Worm (Caenorhabditis elegans) whole organism, L3 larva: Measurements from ENCODE around the gene pix-1.

Experiments
- ama-1 ChIP-seq: fragments of 150-350 bp; optimal IDR thresholded peaks from 2 replicates; lab custom pipeline; 2018
- ceh-16 ChIP-seq: sonication (generic microtip); optimal IDR thresholded peaks from 2 replicates; lab custom pipeline; 2017; ENCODE audit warnings: missing biosample characterization, missing genetic modification characterization
- ceh-28 ChIP-seq: fragments of 150-350 bp; optimal IDR thresholded peaks from 2 replicates; lab custom pipeline; 2014; ENCODE audit warnings: missing biosample characterization, missing genetic modification reagents, missing genetic modification characterization
- ceh-9 ChIP-seq: sonication (generic microtip); optimal IDR thresholded peaks from 2 replicates; lab custom pipeline; 2018; ENCODE audit warnings: missing biosample characterization, missing genetic modification characterization
- daf-12 ChIP-seq: fragments of 150-350 bp; optimal IDR thresholded peaks from 2 replicates; lab custom pipeline; 2014; ENCODE audit warnings: missing biosample characterization, missing genetic modification reagents, missing genetic modification characterization
- egl-27 ChIP-seq: sonication (generic microtip); optimal IDR thresholded peaks from 4 replicates; lab custom pipeline; 2017; ENCODE audit warnings: missing biosample characterization, missing genetic modification reagents, missing genetic modification characterization
- elt-1 ChIP-seq: fragments of 150-350 bp; optimal IDR thresholded peaks from 2 replicates; lab custom pipeline; 2014; ENCODE audit warnings: missing biosample characterization, missing genetic modification characterization
- elt-2 ChIP-seq: sonication (generic microtip); optimal IDR thresholded peaks from 2 replicates; lab custom pipeline; 2016; ENCODE audit warnings: missing genetic modification reagents, mild to moderate bottlenecking, missing genetic modification characterization, missing compliant biosample characterization
- elt-3 ChIP-seq, 3 experiments: fragments of 150-350 bp in 1 of 3; sonication (generic microtip) in 2 of 3; optimal IDR thresholded peaks; 2 replicates in 2 of 3; 4 replicates in 1 of 3; lab custom pipeline; 2014 to 2017; ENCODE audit warnings: missing biosample characterization in 3 of 3, missing genetic modification characterization in 3 of 3
- fkh-10 ChIP-seq: sonication (generic microtip); optimal IDR thresholded peaks from 2 replicates; lab custom pipeline; 2017; ENCODE audit warnings: missing biosample characterization, missing genetic modification reagents, missing genetic modification characterization
- fkh-2 ChIP-seq: fragments of 150-350 bp; optimal IDR thresholded peaks from 2 replicates; lab custom pipeline; 2014; ENCODE audit warnings: missing biosample characterization, missing genetic modification reagents, missing genetic modification characterization
- fos-1 ChIP-seq: fragments of 150-350 bp; optimal IDR thresholded peaks from 2 replicates; lab custom pipeline; 2014; ENCODE audit warnings: missing biosample characterization, missing genetic modification characterization
- hmg-11 ChIP-seq: sonication (generic microtip); optimal IDR thresholded peaks from 2 replicates; lab custom pipeline; 2016; ENCODE audit warnings: missing genetic modification characterization, missing compliant biosample characterization
- jun-1 ChIP-seq: fragments of 150-350 bp; optimal IDR thresholded peaks from 2 replicates; lab custom pipeline; 2014; ENCODE audit warnings: missing biosample characterization, missing genetic modification reagents, missing genetic modification characterization
- lin-39 ChIP-seq: fragments of 150-350 bp; optimal IDR thresholded peaks from 2 replicates; lab custom pipeline; 2018; ENCODE audit warnings: missing biosample characterization, missing genetic modification reagents, missing genetic modification characterization
- mdl-1 ChIP-seq: fragments of 150-350 bp; optimal IDR thresholded peaks from 2 replicates; lab custom pipeline; 2014; ENCODE audit warnings: missing biosample characterization, missing genetic modification characterization
- nfya-1 ChIP-seq: sonication (generic microtip); optimal IDR thresholded peaks from 2 replicates; lab custom pipeline; 2017; ENCODE audit warnings: missing genetic modification characterization, mild to moderate bottlenecking, missing compliant biosample characterization, antibody characterized with exemption, moderate library complexity; ENCODE audit not compliant: insufficient read depth
- nhr-11 ChIP-seq: fragments of 150-350 bp; optimal IDR thresholded peaks from 2 replicates; lab custom pipeline; 2014; ENCODE audit warnings: missing biosample characterization, missing genetic modification characterization
- nhr-12 ChIP-seq: fragments of 150-350 bp; optimal IDR thresholded peaks from 2 replicates; lab custom pipeline; 2014; ENCODE audit warnings: missing biosample characterization, missing genetic modification characterization
- nhr-25 ChIP-seq: sonication (generic microtip); optimal IDR thresholded peaks from 2 replicates; lab custom pipeline; 2017; ENCODE audit warnings: missing biosample characterization, missing genetic modification characterization
- nhr-28 ChIP-seq: fragments of 150-350 bp; optimal IDR thresholded peaks from 2 replicates; lab custom pipeline; 2014; ENCODE audit warnings: missing biosample characterization, missing genetic modification characterization
- nhr-43 ChIP-seq: sonication (generic microtip); optimal IDR thresholded peaks from 2 replicates; lab custom pipeline; 2016; ENCODE audit warnings: mild to moderate bottlenecking, missing genetic modification characterization, missing compliant biosample characterization; ENCODE audit not compliant: poor library complexity, severe bottlenecking
- nhr-76 ChIP-seq: fragments of 150-350 bp; sonication (generic microtip); optimal IDR thresholded peaks from 5 replicates; lab custom pipeline; 2014; ENCODE audit warnings: missing biosample characterization, missing genetic modification characterization
- nhr-77 ChIP-seq: fragments of 150-350 bp; optimal IDR thresholded peaks from 2 replicates; lab custom pipeline; 2014; ENCODE audit warnings: missing biosample characterization, missing genetic modification characterization
- pha-4 ChIP-seq: fragments of 150-350 bp; optimal IDR thresholded peaks from 2 replicates; lab custom pipeline; 2014; ENCODE audit warnings: missing biosample characterization, missing genetic modification reagents, missing genetic modification characterization
- pqm-1 ChIP-seq: fragments of 150-350 bp; optimal IDR thresholded peaks from 2 replicates; lab custom pipeline; 2017; ENCODE audit warnings: missing biosample characterization, missing genetic modification characterization, inconsistent platforms
- snpc-4 ChIP-seq: fragments of 150-350 bp; optimal IDR thresholded peaks from 2 replicates; lab custom pipeline; 2014; ENCODE audit warnings: missing biosample characterization, missing genetic modification characterization
- tbx-2 ChIP-seq: sonication (generic microtip); optimal IDR thresholded peaks from 2 replicates; lab custom pipeline; 2016; ENCODE audit warnings: mild to moderate bottlenecking, missing genetic modification characterization, missing compliant biosample characterization
- unc-39 ChIP-seq: sonication (generic microtip); optimal IDR thresholded peaks from 4 replicates; lab custom pipeline; 2017; ENCODE audit warnings: missing biosample characterization, missing genetic modification characterization
- unc-62 ChIP-seq: fragments of 150-350 bp; sonication (generic microtip); optimal IDR thresholded peaks from 4 replicates; lab custom pipeline; 2014; ENCODE audit warnings: missing biosample characterization, missing genetic modification reagents, missing genetic modification characterization
- zag-1 ChIP-seq: fragments of 150-350 bp; optimal IDR thresholded peaks from 2 replicates; lab custom pipeline; 2014; ENCODE audit warnings: missing biosample characterization, missing genetic modification characterization
- ztf-11 ChIP-seq: fragments of 150-350 bp; optimal IDR thresholded peaks from 2 replicates; lab custom pipeline; 2014; ENCODE audit warnings: missing biosample characterization, missing genetic modification characterization
- ztf-4 ChIP-seq: fragments of 150-350 bp; optimal IDR thresholded peaks from 2 replicates; lab custom pipeline; 2014; ENCODE audit warnings: missing biosample characterization, missing genetic modification characterization

The pix-1 gene

ce11 chrX:13774144-13774543, 47.1 kb downstream of the pix-1 start:
- TF ChIP-seq nhr-12 (no peak), elt-3 (tag; optimal IDR thresholded peaks at IDR 0.05; lab: Kevin White, UChicago) (no peak), nhr-25 (tag; lab: Kevin White, UChicago) (no peak), egl-27 (no peak), pqm-1 (peak; percentile 75), pha-4 (tag; lab: Kevin White, UChicago) (peak; percentile 26), fkh-10 (GFP tag; lab: Kevin White, UChicago) (no peak), nhr-11 (tag; lab: Kevin White, UChicago) (no peak), ceh-9 (tag; lab: Kevin White, UChicago) (no peak), mdl-1 (tag; lab: Kevin White, UChicago) (no peak), nhr-77 (tag; lab: Kevin White, UChicago) (no peak), zag-1 (tag; lab: Kevin White, UChicago) (no peak), fos-1 (tag; lab: Kevin White, UChicago) (no peak), unc-62 (GFP tag; lab: Kevin White, UChicago) (no peak), daf-12 (no peak), jun-1 (tag; lab: Kevin White, UChicago) (no peak), elt-2 (tag; lab: Kevin White, UChicago) (peak; percentile 86), nhr-43 (tag; lab: Kevin White, UChicago) (no peak), ztf-4 (tag; lab: Kevin White, UChicago) (no peak), ztf-11 (tag; lab: Kevin White, UChicago) (no peak)

DNA sequence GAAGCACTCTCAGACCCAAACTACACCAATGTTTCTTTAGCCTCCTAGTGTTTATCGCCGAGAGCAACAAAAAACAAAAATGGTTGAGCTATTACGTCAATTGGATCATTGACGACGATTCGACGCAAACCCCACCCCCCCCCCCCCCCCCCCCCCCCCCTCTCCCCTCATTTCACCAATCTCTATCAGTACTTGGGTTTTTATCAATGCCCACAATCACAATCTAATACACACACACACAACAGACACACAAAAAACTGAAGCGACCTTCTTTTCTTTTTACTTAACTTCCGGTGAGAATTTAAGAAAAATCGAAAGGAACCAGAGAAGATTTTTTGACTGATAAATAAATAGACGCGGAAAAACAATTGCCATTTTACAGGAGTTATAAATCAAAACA, 48.4 kb downstream of the pix-1 start:
- TF ChIP-seq ztf-4 (tag; lab: Kevin White, UChicago) (no peak), elt-2 (tag; lab: Kevin White, UChicago) (peak; percentile 61)
- TF ChIP-seq, all 47 proteins: peak for 1

ce11 chrX:13781445-13782073, 54.5 kb downstream of the pix-1 start:
- no peak for TF ChIP-seq unc-39
- TF ChIP-seq elt-3 (tag; optimal IDR thresholded peaks at IDR 0.05; lab: Kevin White, UChicago): no peak
- TF ChIP-seq nhr-43 (tag; lab: Kevin White, UChicago): peak; percentile 80
- peak; percentile 13 for TF ChIP-seq elt-2 (tag; lab: Kevin White, UChicago)
- peak; percentile 10 for TF ChIP-seq hmg-11
- peak; percentile 35 for TF ChIP-seq nfya-1 (tag; lab: Kevin White, UChicago)
- peak; percentile 11 for TF ChIP-seq tbx-2
- TF ChIP-seq, all 47 proteins: peak for 5

DNA sequence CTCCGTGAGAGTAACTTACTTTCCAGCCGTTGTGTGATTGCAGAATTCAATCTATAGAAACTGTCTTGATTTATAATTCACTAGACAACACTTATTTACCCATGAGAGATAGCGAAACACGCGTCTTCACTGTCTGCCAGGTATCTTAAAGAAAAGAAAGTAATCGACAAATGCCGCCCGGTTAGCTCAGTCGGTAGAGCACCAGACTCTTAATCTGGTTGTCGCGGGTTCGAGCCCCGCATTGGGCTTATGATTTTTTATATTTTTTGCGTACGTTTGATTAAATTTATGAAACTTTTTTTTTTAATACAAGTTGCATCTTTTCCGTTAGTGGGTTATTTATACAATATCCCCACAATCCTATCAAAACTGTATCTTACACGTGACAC, 55.0 kb downstream of the pix-1 start:
- TF ChIP-seq ztf-4 (tag; lab: Kevin White, UChicago): no peak
- no peak for TF ChIP-seq unc-39
- no peak for TF ChIP-seq ama-1
- no peak for TF ChIP-seq ceh-28 (tag; lab: Kevin White, UChicago)
- TF ChIP-seq elt-2 (tag; lab: Kevin White, UChicago): peak; percentile 20
- TF ChIP-seq pha-4 (tag; lab: Kevin White, UChicago): peak; percentile 26
- TF ChIP-seq snpc-4 (tag; lab: Kevin White, UChicago): no peak
- TF ChIP-seq ztf-11 (tag; lab: Kevin White, UChicago): no peak
- no peak for TF ChIP-seq lin-39
- TF ChIP-seq nhr-12: no peak
- no peak for TF ChIP-seq zag-1 (tag; lab: Kevin White, UChicago)
- no peak for TF ChIP-seq elt-1 (tag; lab: Kevin White, UChicago)
- TF ChIP-seq nhr-76: no peak
- no peak for TF ChIP-seq unc-62 (GFP tag; lab: Kevin White, UChicago)
- no peak for TF ChIP-seq fkh-2 (tag; lab: Kevin White, UChicago)
- TF ChIP-seq nhr-28 (tag; lab: Kevin White, UChicago): no peak
- no peak for TF ChIP-seq ceh-16
